Fruit fly (Drosophila melanogaster) whole organism, embryonic: ENCODE results near the gene CG31792.
A peak's percentile ranks its signal among the peaks of the same experiment; 100 is the strongest.

Experiments used
- CG10209 ChIP-seq: fragments of 200-800 bp; sonication (Bioruptor generic); optimal IDR thresholded peaks from 3 replicates; lab custom pipeline; 2017; ENCODE audit warnings: missing biosample characterization, mild to moderate bottlenecking, missing genetic modification characterization, missing genetic modification reagents
- CG12155 ChIP-seq: fragments of 200-800 bp; sonication (Bioruptor generic); optimal IDR thresholded peaks from 3 replicates; lab custom pipeline; 2016; ENCODE audit warnings: missing biosample characterization, missing genetic modification characterization
- CG12219 ChIP-seq: fragments of 200-800 bp; sonication (Bioruptor generic); optimal IDR thresholded peaks from 3 replicates; lab custom pipeline; 2018; ENCODE audit warnings: missing biosample characterization, mild to moderate bottlenecking, missing genetic modification characterization
- CG12236 ChIP-seq: fragments of 200-800 bp; sonication (Bioruptor generic); optimal IDR thresholded peaks from 2 replicates; lab custom pipeline; 2016; ENCODE audit warnings: missing biosample characterization, missing genetic modification characterization
- CG12942 ChIP-seq: fragments of 200-800 bp; sonication (Bioruptor generic); optimal IDR thresholded peaks from 3 replicates; lab custom pipeline; 2016; ENCODE audit warnings: missing biosample characterization, missing genetic modification characterization
- CG13287 ChIP-seq: fragments of 200-800 bp; sonication (Bioruptor generic); IDR thresholded peaks from 2 replicates; pipeline ENCODE4 v1.3.6; 2022; ENCODE audit warnings: missing biosample characterization, missing genetic modification characterization; ENCODE audit not compliant: partially characterized antibody
- CG13296 ChIP-seq: fragments of 200-800 bp; sonication (Bioruptor generic); optimal IDR thresholded peaks from 3 replicates; lab custom pipeline; 2018; ENCODE audit warnings: missing biosample characterization, mild to moderate bottlenecking, missing genetic modification characterization
- CG14050 ChIP-seq: fragments of 200-800 bp; sonication (Bioruptor generic); IDR thresholded peaks from 3 replicates; pipeline ENCODE4 v1.3.6; 2022; ENCODE audit warnings: missing biosample characterization, missing genetic modification characterization
- CG14667 ChIP-seq: fragments of 200-800 bp; sonication (Bioruptor generic); IDR thresholded peaks from 2 replicates; pipeline ENCODE4 v1.3.6; 2022; ENCODE audit warnings: missing biosample characterization, missing genetic modification characterization
- CG17385 ChIP-seq: fragments of 200-800 bp; sonication (Bioruptor generic); optimal IDR thresholded peaks from 3 replicates; lab custom pipeline; 2018; ENCODE audit warnings: missing biosample characterization, mild to moderate bottlenecking, missing genetic modification characterization
- CG17568 ChIP-seq: fragments of 200-800 bp; sonication (Bioruptor generic); optimal IDR thresholded peaks from 2 replicates; lab custom pipeline; 2018; ENCODE audit warnings: missing biosample characterization, mild to moderate bottlenecking, missing genetic modification characterization, moderate library complexity
- CG17829 ChIP-seq: fragments of 200-800 bp; optimal IDR thresholded peaks from 2 replicates; lab custom pipeline; 2019; ENCODE audit warnings: missing biosample characterization, mild to moderate bottlenecking, missing genetic modification characterization, moderate library complexity
- CG18476 ChIP-seq: fragments of 200-800 bp; sonication (Bioruptor generic); optimal IDR thresholded peaks from 2 replicates; lab custom pipeline; 2016; ENCODE audit warnings: missing biosample characterization, mild to moderate bottlenecking, missing genetic modification characterization
- CG18599 ChIP-seq: fragments of 200-800 bp; sonication (Bioruptor generic); optimal IDR thresholded peaks from 3 replicates; lab custom pipeline; 2017; ENCODE audit warnings: missing biosample characterization, missing genetic modification characterization, mild to moderate bottlenecking, moderate library complexity, missing genetic modification reagents
- CG30403 ChIP-seq: fragments of 200-800 bp; sonication (Bioruptor generic); optimal IDR thresholded peaks from 3 replicates; lab custom pipeline; 2016; ENCODE audit warnings: missing biosample characterization, missing genetic modification characterization
- CG3065 ChIP-seq: fragments of 200-800 bp; sonication (Bioruptor generic); optimal IDR thresholded peaks from 2 replicates; lab custom pipeline; 2016; ENCODE audit warnings: missing biosample characterization, missing genetic modification characterization
- CG6854 ChIP-seq: fragments of 200-800 bp; sonication (Bioruptor generic); optimal IDR thresholded peaks from 3 replicates; lab custom pipeline; 2017; ENCODE audit warnings: missing biosample characterization, mild to moderate bottlenecking, missing genetic modification characterization
- CG9876 ChIP-seq: fragments of 200-800 bp; sonication (Bioruptor generic); optimal IDR thresholded peaks from 2 replicates; lab custom pipeline; 2016; ENCODE audit warnings: missing biosample characterization, missing genetic modification characterization
- Doc2 ChIP-seq: fragments of 200-800 bp; sonication (Bioruptor generic); IDR thresholded peaks from 2 replicates; pipeline ENCODE4 v1.3.6; 2022; ENCODE audit warnings: missing biosample characterization, missing genetic modification characterization
- Eip74EF ChIP-seq, 2 experiments: fragments of 200-800 bp in 1 of 2; fragments of >200 bp in 1 of 2; sonication (Bioruptor generic) in 1 of 2; optimal IDR thresholded peaks; 2 replicates each; lab custom pipeline; 2017 to 2019; ENCODE audit warnings: missing biosample characterization in 2 of 2, missing genetic modification characterization in 2 of 2, mild to moderate bottlenecking in 1 of 2, moderate library complexity in 1 of 2
- GATAe ChIP-seq: fragments of 200-800 bp; sonication (Bioruptor generic); conservative IDR thresholded peaks from 2 replicates; pipeline ENCODE4 v1.3.6; 2022; ENCODE audit warnings: missing biosample characterization, missing genetic modification characterization
- HHEX ChIP-seq: fragments of 200-800 bp; sonication (Bioruptor generic); optimal IDR thresholded peaks from 3 replicates; lab custom pipeline; 2017; ENCODE audit warnings: missing biosample characterization, mild to moderate bottlenecking, missing genetic modification characterization, missing genetic modification reagents
- Hand ChIP-seq: fragments of 200-800 bp; sonication (Bioruptor generic); optimal IDR thresholded peaks from 2 replicates; lab custom pipeline; 2017; ENCODE audit warnings: mild to moderate bottlenecking, missing biosample characterization, missing genetic modification reagents, missing genetic modification characterization
- Hmr ChIP-seq: fragments of 200-800 bp; sonication (Bioruptor generic); optimal IDR thresholded peaks from 3 replicates; lab custom pipeline; 2017; ENCODE audit warnings: mild to moderate bottlenecking, missing biosample characterization, missing genetic modification reagents, missing genetic modification characterization
- Hr78 ChIP-seq, 2 experiments: fragments of 200-800 bp in 1 of 2; fragments of >200 bp in 1 of 2; sonication (Bioruptor generic) in 1 of 2; optimal IDR thresholded peaks; 2 replicates each; lab custom pipeline; 2017 to 2019; ENCODE audit warnings: missing biosample characterization in 2 of 2, missing genetic modification characterization in 2 of 2, mild to moderate bottlenecking in 1 of 2, moderate library complexity in 1 of 2
- Lim3 ChIP-seq: fragments of 200-800 bp; sonication (Bioruptor generic); IDR thresholded peaks from 2 replicates; pipeline ENCODE4 v1.3.6; 2022; ENCODE audit warnings: missing biosample characterization, missing genetic modification characterization
- Oli ChIP-seq: fragments of 200-800 bp; sonication (Bioruptor generic); optimal IDR thresholded peaks from 2 replicates; lab custom pipeline; 2018; ENCODE audit warnings: missing biosample characterization, mild to moderate bottlenecking, missing genetic modification characterization, moderate library complexity
- Pdp1 ChIP-seq, 2 experiments: fragments of 200-800 bp; sonication (Bioruptor generic); optimal IDR thresholded peaks; 3 replicates each; lab custom pipeline; 2016; ENCODE audit warnings: missing biosample characterization in 2 of 2, missing genetic modification characterization in 2 of 2, mild to moderate bottlenecking in 1 of 2, moderate library complexity in 1 of 2
- Scr ChIP-seq: fragments of 200-800 bp; sonication (Bioruptor generic); IDR thresholded peaks from 2 replicates; pipeline ENCODE4 v1.3.6; 2022; ENCODE audit warnings: missing biosample characterization, missing genetic modification characterization; ENCODE audit not compliant: partially characterized antibody
- Sin3A ChIP-seq: fragments of >200 bp; optimal IDR thresholded peaks from 2 replicates; lab custom pipeline; 2018
- Sox102F ChIP-seq: fragments of 200-800 bp; sonication (Bioruptor generic); optimal IDR thresholded peaks from 2 replicates; lab custom pipeline; 2018; ENCODE audit warnings: missing biosample characterization, mild to moderate bottlenecking, missing genetic modification characterization, moderate library complexity
- YL-1 ChIP-seq: fragments of 200-800 bp; sonication (Bioruptor generic); optimal IDR thresholded peaks from 3 replicates; lab custom pipeline; 2017; ENCODE audit warnings: missing biosample characterization, mild to moderate bottlenecking, missing genetic modification characterization
- ac ChIP-seq: fragments of 200-800 bp; sonication (Bioruptor generic); optimal IDR thresholded peaks from 3 replicates; lab custom pipeline; 2017; ENCODE audit warnings: missing biosample characterization, mild to moderate bottlenecking, missing genetic modification characterization
- amos ChIP-seq: fragments of 200-800 bp; sonication (Bioruptor generic); IDR thresholded peaks from 2 replicates; pipeline ENCODE4 v1.3.6; 2022; ENCODE audit warnings: missing biosample characterization, missing genetic modification characterization; ENCODE audit not compliant: partially characterized antibody
- ato ChIP-seq: fragments of 200-800 bp; sonication (Bioruptor generic); IDR thresholded peaks from 2 replicates; pipeline ENCODE4 v1.3.6; 2022; ENCODE audit warnings: missing biosample characterization, missing genetic modification characterization; ENCODE audit not compliant: partially characterized antibody
- chn ChIP-seq: fragments of 200-800 bp; sonication (Bioruptor generic); optimal IDR thresholded peaks from 2 replicates; lab custom pipeline; 2016; ENCODE audit warnings: missing biosample characterization, missing genetic modification characterization
- dati ChIP-seq: fragments of 200-800 bp; sonication (Bioruptor generic); IDR thresholded peaks from 2 replicates; pipeline ENCODE4 v1.3.6; 2022; ENCODE audit warnings: missing biosample characterization, missing genetic modification characterization
- dysf ChIP-seq: fragments of 200-800 bp; sonication (Bioruptor generic); IDR thresholded peaks from 3 replicates; pipeline ENCODE4 v1.3.6; 2022; ENCODE audit warnings: missing biosample characterization, missing genetic modification characterization
- lab ChIP-seq: fragments of 200-800 bp; sonication (Bioruptor generic); optimal IDR thresholded peaks from 3 replicates; lab custom pipeline; 2017; ENCODE audit warnings: missing biosample characterization, missing genetic modification characterization, mild to moderate bottlenecking, moderate library complexity, missing genetic modification reagents
- lilli ChIP-seq: fragments of 200-800 bp; sonication (Bioruptor generic); optimal IDR thresholded peaks from 3 replicates; lab custom pipeline; 2016; ENCODE audit warnings: missing biosample characterization, missing genetic modification characterization
- mirr ChIP-seq: fragments of 200-800 bp; sonication (Bioruptor generic); optimal IDR thresholded peaks from 3 replicates; lab custom pipeline; 2018; ENCODE audit warnings: missing biosample characterization, mild to moderate bottlenecking, missing genetic modification characterization
- nmo ChIP-seq: fragments of 200-800 bp; sonication (Bioruptor generic); optimal IDR thresholded peaks from 2 replicates; lab custom pipeline; 2018; ENCODE audit warnings: missing biosample characterization, mild to moderate bottlenecking, missing genetic modification characterization, moderate library complexity
- onecut ChIP-seq: fragments of 200-800 bp; sonication (Bioruptor generic); IDR thresholded peaks from 2 replicates; pipeline ENCODE4 v1.3.6; 2022; ENCODE audit warnings: missing biosample characterization, missing genetic modification characterization
- otp ChIP-seq: fragments of 200-800 bp; sonication (Bioruptor generic); IDR thresholded peaks from 3 replicates; pipeline ENCODE4, ENCODE4 v1.3.6; 2022; ENCODE audit warnings: missing biosample characterization, missing genetic modification characterization
- rib ChIP-seq: fragments of 200-800 bp; sonication (Bioruptor generic); IDR thresholded peaks from 2 replicates; pipeline ENCODE4 v1.3.6; 2022; ENCODE audit warnings: missing biosample characterization, missing genetic modification characterization
- ro ChIP-seq: fragments of 200-800 bp; sonication (Bioruptor generic); IDR thresholded peaks from 2 replicates; pipeline ENCODE4 v1.3.6; 2022; ENCODE audit warnings: missing biosample characterization, missing genetic modification characterization
- row ChIP-seq: fragments of 200-800 bp; sonication (Bioruptor generic); IDR thresholded peaks from 3 replicates; pipeline ENCODE4 v1.3.6; 2022; ENCODE audit warnings: missing biosample characterization, missing genetic modification characterization
- slbo ChIP-seq: fragments of 200-800 bp; sonication (Bioruptor generic); IDR thresholded peaks from 2 replicates; pipeline ENCODE4 v1.3.6; 2022; ENCODE audit warnings: missing biosample characterization, missing genetic modification characterization
- slou ChIP-seq: fragments of 200-800 bp; sonication (Bioruptor generic); optimal IDR thresholded peaks from 3 replicates; lab custom pipeline; 2016; ENCODE audit warnings: missing biosample characterization, missing genetic modification characterization
- toy ChIP-seq: fragments of 200-800 bp; sonication (Bioruptor generic); IDR thresholded peaks from 2 replicates; pipeline ENCODE4 v1.3.6; 2022; ENCODE audit warnings: missing biosample characterization, missing genetic modification characterization

Gene CG31792

dm6 chr2L:19019160-19019592 is 21.9 kb downstream of the CG31792 start:
- TF ChIP-seq Hr78 (GFP tag; optimal IDR thresholded peaks at IDR 0.05; lab: Kevin White, UChicago) = no peak
- TF ChIP-seq GATAe = no peak
- no peak for TF ChIP-seq CG14667
- no peak for TF ChIP-seq Doc2 (GFP tag; lab: Robert Waterston, UW)
- TF ChIP-seq CG3065 (GFP tag; lab: Kevin White, UChicago) = no peak
- TF ChIP-seq nmo (GFP tag; lab: Kevin White, UChicago) = peak; percentile 15
- peak; percentile 56 for TF ChIP-seq CG30403 (GFP tag; lab: Kevin White, UChicago)
- no peak for TF ChIP-seq Eip74EF (GFP tag; optimal IDR thresholded peaks at IDR 0.05; lab: Kevin White, UChicago)
- TF ChIP-seq onecut (GFP tag; lab: Robert Waterston, UW) = no peak
- TF ChIP-seq CG12236 (GFP tag; lab: Kevin White, UChicago) = no peak
- TF ChIP-seq slou (GFP tag; lab: Kevin White, UChicago) = peak; percentile 2
- no peak for TF ChIP-seq amos (GFP tag; lab: Robert Waterston, UW)
- no peak for TF ChIP-seq mirr (GFP tag; lab: Kevin White, UChicago)
- TF ChIP-seq Hand = peak; percentile 39
- peak; percentile 6 for TF ChIP-seq CG18476 (GFP tag; lab: Kevin White, UChicago)
- no peak for TF ChIP-seq rib (GFP tag; lab: Robert Waterston, UW)
- TF ChIP-seq ro (GFP tag; lab: Robert Waterston, UW) = no peak
- no peak for TF ChIP-seq toy (GFP tag; lab: Robert Waterston, UW)
- TF ChIP-seq ato = no peak
- no peak for TF ChIP-seq otp
- peak; percentile 5 for TF ChIP-seq Sox102F (GFP tag; lab: Kevin White, UChicago)
- no peak for TF ChIP-seq Scr (GFP tag; lab: Robert Waterston, UW)
- peak; percentile 4 for TF ChIP-seq CG17829 (tag; lab: Kevin White, UChicago)
- TF ChIP-seq CG18599 (GFP tag; lab: Kevin White, UChicago) = peak; percentile 61
- no peak for TF ChIP-seq dati (GFP tag; lab: Robert Waterston, UW)
- TF ChIP-seq CG12155 (GFP tag; lab: Kevin White, UChicago) = no peak
- no peak for TF ChIP-seq CG14050 (GFP tag; lab: Robert Waterston, UW)
- TF ChIP-seq CG6854 (GFP tag; lab: Kevin White, UChicago) = peak; percentile 29
- TF ChIP-seq CG17568 (GFP tag; lab: Kevin White, UChicago) = no peak
- TF ChIP-seq CG10209 (GFP tag; lab: Kevin White, UChicago) = peak; percentile 25
- no peak for TF ChIP-seq YL-1 (GFP tag; lab: Kevin White, UChicago)
- no peak for TF ChIP-seq Lim3 (GFP tag; lab: Robert Waterston, UW)
- peak; percentile 52 for TF ChIP-seq HHEX (GFP tag; lab: Kevin White, UChicago)
- TF ChIP-seq Hmr = peak; percentile 54
- TF ChIP-seq dysf (GFP tag; lab: Robert Waterston, UW) = 0 out of 3 replicates have a peak, but pooled peaks have one; percentile 32
- TF ChIP-seq CG9876 (GFP tag; lab: Kevin White, UChicago) = no peak
- TF ChIP-seq CG13296 (GFP tag; lab: Kevin White, UChicago) = peak; percentile 11
- TF ChIP-seq CG12219 (GFP tag; lab: Kevin White, UChicago) = no peak
- TF ChIP-seq Sin3A (lab: Kevin White, UChicago) = no peak
- peak; percentile 48 for TF ChIP-seq Oli (tag; lab: Kevin White, UChicago)
- TF ChIP-seq row = peak; percentile 47; the same call in 2 of the 3 replicates
- no peak for TF ChIP-seq CG12942
- no peak for TF ChIP-seq ac
- TF ChIP-seq CG13287 = no peak
- TF ChIP-seq Pdp1 (GFP tag; optimal IDR thresholded peaks at IDR 0.05; lab: Kevin White, UChicago) = no peak
- peak; percentile 31; the same call in 1 of the 2 replicates for TF ChIP-seq slbo (GFP tag; lab: Robert Waterston, UW)
- peak; percentile 33 for TF ChIP-seq lab (GFP tag; lab: Kevin White, UChicago)
- no peak for TF ChIP-seq chn (GFP tag; lab: Kevin White, UChicago)
- TF ChIP-seq lilli (GFP tag; lab: Kevin White, UChicago) = peak; percentile 44
- peak; percentile 31 for TF ChIP-seq CG17385 (GFP tag; lab: Kevin White, UChicago)
